Fruit fly (Drosophila melanogaster) whole organism, embryonic: ENCODE data around the gene CG42759.

Experiments
- Adf1 ChIP-seq: fragments of 200-800 bp; sonication (Bioruptor generic); IDR thresholded peaks from 2 replicates; pipeline ENCODE4 v1.3.6; 2022; ENCODE audit warnings: missing biosample characterization, missing genetic modification characterization
- CG10147 ChIP-seq: fragments of 200-800 bp; sonication (Bioruptor generic); optimal IDR thresholded peaks from 2 replicates; lab custom pipeline; 2019; ENCODE audit warnings: missing biosample characterization, mild to moderate bottlenecking, missing genetic modification characterization, moderate library complexity
- CG10321 ChIP-seq: fragments of 200-800 bp; sonication (Bioruptor generic); IDR thresholded peaks from 2 replicates; pipeline ENCODE4 v1.3.6; 2022; ENCODE audit warnings: missing biosample characterization, missing genetic modification characterization
- CG10431 ChIP-seq: fragments of 200-800 bp; sonication (Bioruptor generic); optimal IDR thresholded peaks from 3 replicates; lab custom pipeline; 2018; ENCODE audit warnings: missing biosample characterization, mild to moderate bottlenecking, missing genetic modification characterization
- CG11695 ChIP-seq: fragments of 200-800 bp; sonication (Bioruptor generic); IDR thresholded peaks from 3 replicates; pipeline ENCODE4 v1.3.6; 2022; ENCODE audit warnings: missing biosample characterization, missing genetic modification characterization
- CG12104 ChIP-seq: fragments of 200-800 bp; sonication (Bioruptor generic); optimal IDR thresholded peaks from 3 replicates; lab custom pipeline; 2016; ENCODE audit warnings: missing biosample characterization, missing genetic modification characterization
- CG12769 ChIP-seq: fragments of 200-800 bp; sonication (Bioruptor generic); optimal IDR thresholded peaks from 2 replicates; lab custom pipeline; 2019; ENCODE audit warnings: missing biosample characterization, mild to moderate bottlenecking, missing genetic modification characterization, moderate library complexity
- CG15479 ChIP-seq: fragments of 200-800 bp; sonication (Bioruptor generic); optimal IDR thresholded peaks from 3 replicates; lab custom pipeline; 2019; ENCODE audit warnings: missing biosample characterization, mild to moderate bottlenecking, missing genetic modification characterization, moderate library complexity
- CG17385 ChIP-seq: fragments of 200-800 bp; sonication (Bioruptor generic); optimal IDR thresholded peaks from 3 replicates; lab custom pipeline; 2018; ENCODE audit warnings: missing biosample characterization, mild to moderate bottlenecking, missing genetic modification characterization
- CG1832 ChIP-seq: fragments of 200-800 bp; sonication (Bioruptor generic); optimal IDR thresholded peaks from 2 replicates; lab custom pipeline; 2017; ENCODE audit warnings: missing biosample characterization, mild to moderate bottlenecking, missing genetic modification characterization, inconsistent platforms
- CG31365 ChIP-seq: fragments of 200-800 bp; sonication (Bioruptor generic); optimal IDR thresholded peaks from 2 replicates; lab custom pipeline; 2018; ENCODE audit warnings: missing biosample characterization, mild to moderate bottlenecking, missing genetic modification characterization
- CG31441 ChIP-seq: fragments of 200-800 bp; sonication (Bioruptor generic); IDR thresholded peaks from 2 replicates; pipeline ENCODE4 v1.3.6; 2022; ENCODE audit warnings: missing biosample characterization, missing genetic modification characterization
- CG3726 ChIP-seq: fragments of 200-800 bp; sonication (Bioruptor generic); IDR thresholded peaks from 3 replicates; pipeline ENCODE4, ENCODE4 v1.3.6; 2022; ENCODE audit warnings: missing biosample characterization, missing genetic modification characterization
- CG42726 ChIP-seq: fragments of 200-800 bp; sonication (Bioruptor generic); IDR thresholded peaks from 2 replicates; pipeline ENCODE4 v1.3.6; 2022; ENCODE audit warnings: missing biosample characterization, missing genetic modification characterization; ENCODE audit not compliant: partially characterized antibody
- CG4282 ChIP-seq: fragments of 200-800 bp; sonication (Bioruptor generic); optimal IDR thresholded peaks from 2 replicates; lab custom pipeline; 2016; ENCODE audit warnings: missing biosample characterization, missing genetic modification characterization
- CG5953 ChIP-seq: fragments of 200-800 bp; sonication (Bioruptor generic); IDR thresholded peaks from 2 replicates; pipeline ENCODE4 v1.3.6; 2022; ENCODE audit warnings: missing biosample characterization, missing genetic modification characterization
- CG7786 ChIP-seq: fragments of 200-800 bp; sonication (Bioruptor generic); optimal IDR thresholded peaks from 2 replicates; lab custom pipeline; 2016; ENCODE audit warnings: missing biosample characterization, missing genetic modification characterization
- CG8478 ChIP-seq: fragments of >200 bp; optimal IDR thresholded peaks from 2 replicates; lab custom pipeline; 2018
- CG8765 ChIP-seq: fragments of 200-800 bp; sonication (Bioruptor generic); IDR thresholded peaks from 2 replicates; pipeline ENCODE4 v1.3.6; 2022; ENCODE audit warnings: missing biosample characterization, missing genetic modification characterization
- CTCF ChIP-seq: fragments of 200-800 bp; sonication (Bioruptor generic); optimal IDR thresholded peaks from 2 replicates; lab custom pipeline; 2017; ENCODE audit warnings: missing biosample characterization, mild to moderate bottlenecking, missing genetic modification characterization, moderate library complexity
- CkIIα-i1 ChIP-seq: fragments of 200-800 bp; sonication (Bioruptor generic); IDR thresholded peaks from 2 replicates; pipeline ENCODE4 v1.3.6; 2022; ENCODE audit warnings: missing biosample characterization, missing genetic modification characterization
- Deaf1 ChIP-seq: fragments of 200-800 bp; optimal IDR thresholded peaks from 3 replicates; lab custom pipeline; 2019; ENCODE audit warnings: missing biosample characterization, mild to moderate bottlenecking, missing genetic modification characterization, moderate library complexity
- Ets65A ChIP-seq: fragments of 200-800 bp; sonication (Bioruptor generic); peaks from one replicate; lab custom pipeline; 2016; ENCODE audit warnings: missing biosample characterization, missing genetic modification characterization
- Hmr ChIP-seq: fragments of 200-800 bp; sonication (Bioruptor generic); optimal IDR thresholded peaks from 3 replicates; lab custom pipeline; 2017; ENCODE audit warnings: mild to moderate bottlenecking, missing biosample characterization, missing genetic modification reagents, missing genetic modification characterization
- Med ChIP-seq: fragments of 200-800 bp; sonication (Bioruptor generic); peaks from one replicate; lab custom pipeline; 2016; ENCODE audit warnings: missing biosample characterization, missing genetic modification characterization, mild to moderate bottlenecking, inconsistent platforms, moderate library complexity
- Meics ChIP-seq: fragments of 200-800 bp; sonication (Bioruptor generic); optimal IDR thresholded peaks from 2 replicates; lab custom pipeline; 2017; ENCODE audit warnings: missing biosample characterization, mild to moderate bottlenecking, missing genetic modification characterization
- Nf-YA ChIP-seq: fragments of 200-800 bp; sonication (Bioruptor generic); IDR thresholded peaks from 2 replicates; pipeline ENCODE4 v1.3.6; 2022; ENCODE audit warnings: missing biosample characterization, missing genetic modification characterization
- Opbp ChIP-seq: fragments of 200-800 bp; sonication (Bioruptor generic); IDR thresholded peaks from 3 replicates; pipeline ENCODE4 v1.3.6; 2022; ENCODE audit warnings: missing biosample characterization, missing genetic modification characterization; ENCODE audit not compliant: partially characterized antibody
- TFAM ChIP-seq: fragments of 200-800 bp; sonication (Bioruptor generic); optimal IDR thresholded peaks from 2 replicates; lab custom pipeline; 2017; ENCODE audit warnings: missing biosample characterization, missing genetic modification characterization, inconsistent platforms
- Trl ChIP-seq, 3 experiments: fragments of >200 bp in 2 of 3; fragments of 200-800 bp in 1 of 3; sonication (Bioruptor generic) in 1 of 3; optimal IDR thresholded peaks; 2 replicates in 1 of 3; 3 replicates in 2 of 3; lab custom pipeline; 2016 to 2017; ENCODE audit warnings: missing biosample characterization in 1 of 3, missing genetic modification characterization in 1 of 3
- cwo ChIP-seq: fragments of 200-800 bp; sonication (Bioruptor generic); optimal IDR thresholded peaks from 3 replicates; lab custom pipeline; 2017; ENCODE audit warnings: missing biosample characterization, missing genetic modification characterization, mild to moderate bottlenecking, moderate library complexity, missing genetic modification reagents
- exex ChIP-seq: fragments of 200-800 bp; sonication (Bioruptor generic); optimal IDR thresholded peaks from 4 replicates; lab custom pipeline; 2018; ENCODE audit warnings: missing biosample characterization, mild to moderate bottlenecking, missing genetic modification characterization, moderate library complexity
- hbn ChIP-seq: fragments of 200-800 bp; sonication (Bioruptor generic); IDR thresholded peaks from 2 replicates; pipeline ENCODE4 v1.3.6; 2022; ENCODE audit warnings: missing biosample characterization, missing genetic modification characterization; ENCODE audit not compliant: partially characterized antibody
- her ChIP-seq: fragments of 200-800 bp; sonication (Bioruptor generic); optimal IDR thresholded peaks from 2 replicates; lab custom pipeline; 2016; ENCODE audit warnings: missing biosample characterization, missing genetic modification characterization
- hkb ChIP-seq, 2 experiments: fragments of 200-800 bp in 1 of 2; fragments of >200 bp in 1 of 2; sonication (Bioruptor generic) in 1 of 2; IDR thresholded peaks in 1 of 2; optimal IDR thresholded peaks in 1 of 2; 2 replicates each; pipeline versions ENCODE4 v1.3.6 to Lab custom; 2017 to 2022; ENCODE audit warnings: missing biosample characterization in 1 of 2, missing genetic modification characterization in 1 of 2
- inv ChIP-seq: fragments of 200-800 bp; sonication (Bioruptor generic); IDR thresholded peaks from 2 replicates; pipeline ENCODE4 v1.3.6; 2022; ENCODE audit warnings: missing biosample characterization, missing genetic modification characterization; ENCODE audit not compliant: partially characterized antibody
- kay ChIP-seq: fragments of 200-800 bp; sonication (Bioruptor generic); optimal IDR thresholded peaks from 2 replicates; lab custom pipeline; 2016; ENCODE audit warnings: missing biosample characterization, missing genetic modification characterization
- kni ChIP-seq: fragments of 200-800 bp; sonication (Bioruptor generic); optimal IDR thresholded peaks from 3 replicates; lab custom pipeline; 2017; ENCODE audit warnings: mild to moderate bottlenecking, missing biosample characterization, missing genetic modification reagents, missing genetic modification characterization
- knrl ChIP-seq: fragments of 200-800 bp; sonication (Bioruptor generic); IDR thresholded peaks from 3 replicates; pipeline ENCODE4 v1.3.6; 2022; ENCODE audit warnings: missing biosample characterization, missing genetic modification characterization; ENCODE audit not compliant: partially characterized antibody
- luna ChIP-seq: fragments of 200-800 bp; sonication (Bioruptor generic); optimal IDR thresholded peaks from 2 replicates; lab custom pipeline; 2016; ENCODE audit warnings: missing biosample characterization, missing genetic modification characterization
- mirr ChIP-seq: fragments of 200-800 bp; sonication (Bioruptor generic); optimal IDR thresholded peaks from 3 replicates; lab custom pipeline; 2018; ENCODE audit warnings: missing biosample characterization, mild to moderate bottlenecking, missing genetic modification characterization
- nau ChIP-seq: fragments of 200-800 bp; sonication (Bioruptor generic); optimal IDR thresholded peaks from 3 replicates; lab custom pipeline; 2017; ENCODE audit warnings: missing biosample characterization, mild to moderate bottlenecking, missing genetic modification characterization, missing genetic modification reagents
- scrt ChIP-seq: fragments of 200-800 bp; sonication (Bioruptor generic); optimal IDR thresholded peaks from 2 replicates; lab custom pipeline; 2018; ENCODE audit warnings: missing biosample characterization, mild to moderate bottlenecking, missing genetic modification characterization, moderate library complexity
- slbo ChIP-seq: fragments of 200-800 bp; sonication (Bioruptor generic); IDR thresholded peaks from 2 replicates; pipeline ENCODE4 v1.3.6; 2022; ENCODE audit warnings: missing biosample characterization, missing genetic modification characterization
- sqz ChIP-seq: fragments of 200-800 bp; sonication (Bioruptor generic); optimal IDR thresholded peaks from 3 replicates; lab custom pipeline; 2018; ENCODE audit warnings: missing biosample characterization, mild to moderate bottlenecking, missing genetic modification characterization
- sug ChIP-seq: fragments of 200-800 bp; optimal IDR thresholded peaks from 2 replicates; lab custom pipeline; 2019; ENCODE audit warnings: missing biosample characterization, mild to moderate bottlenecking, missing genetic modification characterization, moderate library complexity
- unpg ChIP-seq: fragments of 200-800 bp; sonication (Bioruptor generic); optimal IDR thresholded peaks from 3 replicates; lab custom pipeline; 2018; ENCODE audit warnings: missing biosample characterization, mild to moderate bottlenecking, missing genetic modification characterization, moderate library complexity

Gene CG42759

DNA sequence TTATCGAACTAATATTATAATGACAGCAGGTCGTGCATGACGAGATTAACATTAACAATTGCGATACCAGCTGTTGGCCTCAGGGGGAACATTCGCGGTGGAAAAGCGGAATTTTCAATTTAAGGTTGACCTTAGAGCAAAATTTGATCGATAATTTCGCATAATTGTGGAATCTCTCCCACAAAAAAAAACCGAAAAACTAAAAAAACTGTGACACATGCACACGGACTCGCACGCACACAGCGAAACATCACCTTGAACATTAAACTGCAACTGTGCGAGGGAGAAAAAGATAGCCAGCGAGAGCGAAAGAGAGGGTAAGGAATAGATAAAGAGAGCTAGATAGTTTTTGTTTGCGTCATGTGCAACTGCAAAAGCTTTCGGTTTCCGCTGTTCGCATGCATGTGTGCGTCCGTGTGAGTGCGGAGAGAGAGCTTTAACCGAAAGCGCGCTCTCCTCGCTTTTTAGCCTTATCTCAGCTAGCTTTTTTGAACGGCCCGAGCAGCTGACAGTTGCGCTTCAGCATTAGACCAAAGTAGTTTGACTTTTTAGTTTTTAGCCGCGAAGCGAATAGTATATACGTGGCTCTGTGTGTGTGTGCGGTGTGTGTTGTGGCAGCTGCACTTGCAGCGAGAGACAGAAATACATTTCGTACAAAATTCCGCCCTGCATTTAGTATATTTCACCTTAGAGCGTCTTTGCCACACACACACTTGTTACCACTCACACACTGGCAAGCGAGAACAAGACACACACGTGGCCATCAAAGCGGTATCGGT is 49.4 kb upstream of the CG42759 start (continued):
- no peak for TF ChIP-seq CG4282 (GFP tag; lab: Kevin White, UChicago)
- TF ChIP-seq CG12769 (tag; lab: Kevin White, UChicago), result peak; percentile 43
- no peak for TF ChIP-seq TFAM (GFP tag; lab: Kevin White, UChicago)
- peak; percentile 3 for TF ChIP-seq exex
- TF ChIP-seq hbn (GFP tag; lab: Robert Waterston, UW), result no peak
- peak; percentile 56 for TF ChIP-seq Adf1 (GFP tag; lab: Robert Waterston, UW)
- peak; percentile 29; the same call in 1 of the 3 replicates for TF ChIP-seq Opbp (GFP tag; lab: Robert Waterston, UW)
- TF ChIP-seq CG10431 (GFP tag; lab: Kevin White, UChicago), result no peak
- 0 out of 3 replicates have a peak, but pooled peaks have one; percentile 35 for TF ChIP-seq knrl
- TF ChIP-seq CG7786 (GFP tag; lab: Kevin White, UChicago), result no peak
- TF ChIP-seq Med (GFP tag; lab: Kevin White, UChicago), result peak; percentile 84
- peak; percentile 7 for TF ChIP-seq CG8478 (lab: Kevin White, UChicago)
- TF ChIP-seq her (GFP tag; lab: Kevin White, UChicago), result peak; percentile 20
- peak; percentile 19 for TF ChIP-seq unpg
- TF ChIP-seq slbo (GFP tag; lab: Robert Waterston, UW), result 0 out of 2 replicates have a peak, but pooled peaks have one; percentile 11
- TF ChIP-seq Meics (GFP tag; lab: Kevin White, UChicago), result peak; percentile 5
- peak; percentile 32 for TF ChIP-seq kni (GFP tag; lab: Kevin White, UChicago)
- peak; percentile 55 for TF ChIP-seq nau
- no peak for TF ChIP-seq CG12104 (GFP tag; lab: Kevin White, UChicago)
- peak; percentile 21; the same call in 1 of the 2 replicates for TF ChIP-seq CG31441
- peak; percentile 55 for TF ChIP-seq CG1832
- peak; percentile 57 for TF ChIP-seq cwo (GFP tag; lab: Kevin White, UChicago)
- 0 out of 2 replicates have a peak, but pooled peaks have one; percentile 44 for TF ChIP-seq CG5953
- TF ChIP-seq CG3726 (GFP tag; lab: Robert Waterston, UW), result no peak
- peak; percentile 50 for TF ChIP-seq sqz (GFP tag; lab: Kevin White, UChicago)
- peak; percentile 83 to 91 for TF ChIP-seq Trl (optimal IDR thresholded peaks at IDR 0.05; lab: Kevin White, UChicago)
- no peak for TF ChIP-seq Trl (GFP tag; optimal IDR thresholded peaks at IDR 0.05; lab: Kevin White, UChicago)
- TF ChIP-seq CG31365 (tag; lab: Kevin White, UChicago), result peak; percentile 8
- TF ChIP-seq CG17385 (GFP tag; lab: Kevin White, UChicago), result peak; percentile 23
- no peak for TF ChIP-seq CG8765
- TF ChIP-seq hkb (optimal IDR thresholded peaks at IDR 0.05; lab: Kevin White, UChicago), result no peak
- TF ChIP-seq hkb (GFP tag; IDR thresholded peaks at IDR 0.05; lab: Robert Waterston, UW), result peak; percentile 30
- no peak for TF ChIP-seq Nf-YA (GFP tag; lab: Robert Waterston, UW)
- peak; percentile 29 for TF ChIP-seq kay (GFP tag; lab: Kevin White, UChicago)
- peak; percentile 44 for TF ChIP-seq CTCF (GFP tag; lab: Kevin White, UChicago)
- TF ChIP-seq Deaf1 (tag; lab: Kevin White, UChicago), result peak; percentile 55
- 0 out of 2 replicates have a peak, but pooled peaks have one; percentile 17 for TF ChIP-seq CG42726
- peak; percentile 1 for TF ChIP-seq scrt (GFP tag; lab: Kevin White, UChicago)
- peak; percentile 28 for TF ChIP-seq Hmr (GFP tag; lab: Kevin White, UChicago)
- no peak for TF ChIP-seq luna (GFP tag; lab: Kevin White, UChicago)
- TF ChIP-seq CkIIα-i1 (GFP tag; lab: Robert Waterston, UW), result no peak
- 0 out of 2 replicates have a peak, but pooled peaks have one; percentile 24 for TF ChIP-seq inv (GFP tag; lab: Robert Waterston, UW)
- TF ChIP-seq Ets65A (GFP tag; lab: Kevin White, UChicago), result peak; percentile 62
- TF ChIP-seq mirr (GFP tag; lab: Kevin White, UChicago), result peak; percentile 59
- peak; percentile 27; the same call in 1 of the 3 replicates for TF ChIP-seq CG11695 (GFP tag; lab: Robert Waterston, UW)
- TF ChIP-seq CG15479, result no peak
- TF ChIP-seq sug (tag; lab: Kevin White, UChicago), result no peak
- peak; percentile 14; the same call in 1 of the 2 replicates for TF ChIP-seq CG10321 (GFP tag; lab: Robert Waterston, UW)
- TF ChIP-seq CG10147 (GFP tag; lab: Kevin White, UChicago), result no peak
